Worm (Caenorhabditis elegans) whole organism, early embryonic: Measurements from ENCODE around the gene nhr-48.
A peak's percentile ranks its signal among the peaks of the same experiment; 100 is the strongest.

Experiments used
- B0310.2 ChIP-seq: sonication (generic microtip); optimal IDR thresholded peaks from 2 replicates; lab custom pipeline; 2016; ENCODE audit warnings: mild to moderate bottlenecking, missing genetic modification characterization, missing compliant biosample characterization
- F13C5.2 ChIP-seq: sonication (generic microtip); optimal IDR thresholded peaks from 2 replicates; lab custom pipeline; 2017; ENCODE audit warnings: mild to moderate bottlenecking, missing genetic modification characterization, inconsistent platforms, missing compliant biosample characterization
- aly-1 ChIP-seq: sonication (generic microtip); optimal IDR thresholded peaks from 2 replicates; lab custom pipeline; 2016; ENCODE audit warnings: missing genetic modification characterization, missing compliant biosample characterization
- ama-1 ChIP-seq: fragments of 150-350 bp; optimal IDR thresholded peaks from 2 replicates; lab custom pipeline; 2014
- ceh-13 ChIP-seq: fragments of 200-800 bp; sonication (Bioruptor generic); optimal IDR thresholded peaks from 2 replicates; lab custom pipeline; 2018; ENCODE audit warnings: mild to moderate bottlenecking, missing genetic modification characterization, missing compliant biosample characterization
- ceh-36 ChIP-seq: sonication (generic microtip); optimal IDR thresholded peaks from 2 replicates; lab custom pipeline; 2016; ENCODE audit warnings: missing genetic modification characterization, inconsistent platforms, missing compliant biosample characterization
- ets-7 ChIP-seq: sonication (generic microtip); optimal IDR thresholded peaks from 2 replicates; lab custom pipeline; 2016; ENCODE audit warnings: missing genotype, missing genetic modification characterization, missing compliant biosample characterization
- flt-1 ChIP-seq: fragments of 200-800 bp; sonication (Bioruptor generic); IDR thresholded peaks from 2 replicates; pipeline ENCODE4 v1.3.6; 2022; ENCODE audit warnings: missing genetic modification characterization, missing compliant biosample characterization
- hmbx-1 ChIP-seq: sonication (generic microtip); optimal IDR thresholded peaks from 2 replicates; lab custom pipeline; 2016; ENCODE audit warnings: mild to moderate bottlenecking, missing genetic modification characterization, missing compliant biosample characterization
- hmg-4 ChIP-seq: fragments of 200-800 bp; sonication (Bioruptor generic); optimal IDR thresholded peaks from 2 replicates; lab custom pipeline; 2018; ENCODE audit warnings: mild to moderate bottlenecking, missing genetic modification characterization, missing compliant biosample characterization
- hnd-1 ChIP-seq: sonication (generic microtip); optimal IDR thresholded peaks from 2 replicates; lab custom pipeline; 2016; ENCODE audit warnings: missing genetic modification characterization, missing compliant biosample characterization
- pes-1 ChIP-seq: fragments of 200-800 bp; sonication (Bioruptor generic); IDR thresholded peaks from 2 replicates; pipeline ENCODE4 v1.3.6; 2022; ENCODE audit warnings: missing genetic modification reagents, missing genetic modification characterization, missing compliant biosample characterization
- scrt-1 ChIP-seq: fragments of 200-800 bp; sonication (Bioruptor generic); IDR thresholded peaks from 2 replicates; pipeline ENCODE4 v1.3.6; 2022; ENCODE audit warnings: missing genetic modification characterization, missing compliant biosample characterization
- sea-1 ChIP-seq: fragments of 200-800 bp; sonication (Bioruptor generic); conservative IDR thresholded peaks from 2 replicates; pipeline ENCODE4 v1.3.6; 2022; ENCODE audit warnings: missing genetic modification characterization, missing compliant biosample characterization
- tbx-11 ChIP-seq: fragments of 200-800 bp; sonication (Bioruptor generic); IDR thresholded peaks from 2 replicates; pipeline ENCODE4 v1.3.6; 2022; ENCODE audit warnings: missing genetic modification characterization, missing compliant biosample characterization
- tbx-37 ChIP-seq: fragments of 200-800 bp; sonication (Bioruptor generic); conservative IDR thresholded peaks from 2 replicates; pipeline ENCODE4 v1.3.6; 2022; ENCODE audit warnings: missing genetic modification reagents, missing genetic modification characterization, missing compliant biosample characterization
- tra-4 ChIP-seq: sonication (generic microtip); optimal IDR thresholded peaks from 2 replicates; lab custom pipeline; 2017; ENCODE audit warnings: missing genetic modification characterization, missing compliant biosample characterization

nhr-48 gene

ce11 chrX:15707366-15707892, 584 bp upstream of the nhr-48 start:
- no peak for TF ChIP-seq scrt-1 (GFP tag; lab: Robert Waterston, UW)
- TF ChIP-seq ceh-13 (GFP tag; lab: Kevin White, UChicago) = no peak
- peak; percentile 83 for TF ChIP-seq F13C5.2
- TF ChIP-seq hmbx-1 (tag; lab: Kevin White, UChicago) = no peak
- no peak for TF ChIP-seq tbx-37 (GFP tag; lab: Robert Waterston, UW)
- no peak for TF ChIP-seq B0310.2 (tag; lab: Kevin White, UChicago)
- TF ChIP-seq ets-7 (tag; lab: Kevin White, UChicago) = peak; percentile 43
- peak; percentile 44 for TF ChIP-seq pes-1
- 0 out of 2 replicates have a peak, but pooled peaks have one; percentile 44 for TF ChIP-seq sea-1 (GFP tag; lab: Robert Waterston, UW)
- no peak for TF ChIP-seq ceh-36 (tag; lab: Kevin White, UChicago)
- TF ChIP-seq hmg-4 = peak; percentile 87
- no peak for TF ChIP-seq hnd-1 (tag; lab: Kevin White, UChicago)
- no peak for TF ChIP-seq tra-4
- no peak; the same call in 1 of the 2 replicates for TF ChIP-seq tbx-11
- peak; percentile 49 for TF ChIP-seq aly-1 (tag; lab: Kevin White, UChicago)
- TF ChIP-seq flt-1 (GFP tag; lab: Robert Waterston, UW) = peak; percentile 15; the same call in 1 of the 2 replicates
- no peak for TF ChIP-seq ama-1 (lab: Kevin White, UChicago)

- TF ChIP-seq hmg-4 (peak; percentile 30), aly-1 (tag; lab: Kevin White, UChicago) (no peak)
Measured at ce11 chrX:15709594-15709993, 1.6 kb downstream of the nhr-48 start.

ce11 chrX:15713189-15713588, 5.2 kb downstream of the nhr-48 start:
- no peak for TF ChIP-seq pes-1
- no peak for TF ChIP-seq B0310.2 (tag; lab: Kevin White, UChicago)
- no peak for TF ChIP-seq tbx-11
- no peak for TF ChIP-seq scrt-1 (GFP tag; lab: Robert Waterston, UW)
- TF ChIP-seq tbx-37 (GFP tag; lab: Robert Waterston, UW) = no peak
- TF ChIP-seq tra-4 = no peak
- no peak for TF ChIP-seq aly-1 (tag; lab: Kevin White, UChicago)
- no peak for TF ChIP-seq ceh-13 (GFP tag; lab: Kevin White, UChicago)
- TF ChIP-seq hmbx-1 (tag; lab: Kevin White, UChicago) = no peak

- TF ChIP-seq scrt-1 (GFP tag; lab: Robert Waterston, UW) (no peak), hmbx-1 (tag; lab: Kevin White, UChicago) (no peak), ets-7 (tag; lab: Kevin White, UChicago) (no peak), tbx-11 (no peak), B0310.2 (tag; lab: Kevin White, UChicago) (no peak), F13C5.2 (no peak), tbx-37 (GFP tag; lab: Robert Waterston, UW) (no peak), ama-1 (lab: Kevin White, UChicago) (no peak), aly-1 (tag; lab: Kevin White, UChicago) (no peak)
Measured at ce11 chrX:15716971-15717370, 9.0 kb downstream of the nhr-48 start.

ce11 chrX:15718325-15718724, 10.3 kb downstream of the nhr-48 start, which contains the start of gene ZK662.6:
ZK662.6 (plus strand) TSS chrX:15718625.
- no peak for TF ChIP-seq hmbx-1 (tag; lab: Kevin White, UChicago)
- TF ChIP-seq scrt-1 (GFP tag; lab: Robert Waterston, UW) = no peak
- TF ChIP-seq hnd-1 (tag; lab: Kevin White, UChicago) = no peak
- TF ChIP-seq flt-1 (GFP tag; lab: Robert Waterston, UW) = no peak
- TF ChIP-seq ama-1 (lab: Kevin White, UChicago) = no peak
- no peak for TF ChIP-seq aly-1 (tag; lab: Kevin White, UChicago)
- TF ChIP-seq ets-7 (tag; lab: Kevin White, UChicago) = no peak
- TF ChIP-seq F13C5.2 = no peak
- no peak for TF ChIP-seq hmg-4
- TF ChIP-seq pes-1 = no peak
- no peak for TF ChIP-seq tbx-11
- no peak for TF ChIP-seq tbx-37 (GFP tag; lab: Robert Waterston, UW)
- no peak for TF ChIP-seq ceh-13 (GFP tag; lab: Kevin White, UChicago)
- no peak for TF ChIP-seq tra-4
- no peak for TF ChIP-seq B0310.2 (tag; lab: Kevin White, UChicago)
- TF ChIP-seq ceh-36 (tag; lab: Kevin White, UChicago) = no peak
- no peak for TF ChIP-seq sea-1 (GFP tag; lab: Robert Waterston, UW)

- no peak for TF ChIP-seq tra-4
- TF ChIP-seq scrt-1 (GFP tag; lab: Robert Waterston, UW) = no peak
- TF ChIP-seq F13C5.2 = no peak
Measured at ce11 chrX:15721346-15721745, 13.3 kb downstream of the nhr-48 start, which contains the start of gene ZK662.5. ZK662.5 (plus strand) TSS chrX:15721646.

ce11 chrX:15724994-15725393, 17.0 kb downstream of the nhr-48 start:
- no peak for TF ChIP-seq scrt-1 (GFP tag; lab: Robert Waterston, UW)
- TF ChIP-seq ceh-36 (tag; lab: Kevin White, UChicago) = no peak
- TF ChIP-seq tbx-37 (GFP tag; lab: Robert Waterston, UW) = no peak
- no peak for TF ChIP-seq flt-1 (GFP tag; lab: Robert Waterston, UW)
- no peak for TF ChIP-seq ets-7 (tag; lab: Kevin White, UChicago)
- no peak for TF ChIP-seq hmg-4
- TF ChIP-seq pes-1 = no peak

- TF ChIP-seq B0310.2 (tag; lab: Kevin White, UChicago) (no peak), hmg-4 (peak; percentile 56)
Measured at ce11 chrX:15725566-15726173, 17.7 kb downstream of the nhr-48 start, which contains the start of gene lin-15B. lin-15B (plus strand) TSS chrX:15726123.
